Worm (Caenorhabditis elegans): ENCODE measurements around the gene T16A1.4.

T16A1.4 gene

ce11 chrII:2090605-2091004, 9.2 kb downstream of the T16A1.4 start, which contains the start of gene trpl-5:
TSS of gene trpl-5 (minus strand) at chrII:2090636.
- TF ChIP-seq T23F11.4 (GFP tag; optimal IDR thresholded peaks at IDR 0.05) (no peak), elt-2 (tag; optimal IDR thresholded peaks at IDR 0.05) (peak; percentile 80)

DNA sequence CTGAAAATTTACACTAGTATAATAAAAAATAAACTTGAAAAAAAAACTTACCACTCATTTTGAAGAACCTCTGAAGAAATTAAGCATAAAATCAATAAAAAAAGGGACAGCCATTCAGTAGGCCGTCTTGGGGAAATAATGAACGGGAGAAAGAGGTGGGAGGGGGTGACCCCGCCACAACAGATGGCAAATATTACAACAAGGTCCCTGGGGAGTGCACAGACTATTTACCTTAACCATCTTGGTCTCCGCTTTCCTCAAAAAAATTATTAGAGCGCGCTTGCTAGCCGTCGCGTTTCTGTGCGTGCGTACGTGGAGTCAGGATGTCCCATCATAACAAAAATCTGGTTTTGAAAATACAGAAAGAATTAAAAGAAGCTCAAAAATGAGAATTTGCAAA, 10.6 kb downstream of the T16A1.4 start, which contains the start of gene T16A1.10:
T16A1.10 (minus strand) TSS at position 123 of the 400 bp plus-strand sequence.
- no peak for TF ChIP-seq Y22D7AL.16 (tag; optimal IDR thresholded peaks at IDR 0.05)

- TF ChIP-seq pros-1 (tag; optimal IDR thresholded peaks at IDR 0.05): no peak
These were observed 12.1 kb downstream of the T16A1.4 start, which contains the start of gene fbxb-37 for ce11 chrII:2093456-2093926. TSS of gene fbxb-37 (minus strand) at chrII:2093876.

DNA sequence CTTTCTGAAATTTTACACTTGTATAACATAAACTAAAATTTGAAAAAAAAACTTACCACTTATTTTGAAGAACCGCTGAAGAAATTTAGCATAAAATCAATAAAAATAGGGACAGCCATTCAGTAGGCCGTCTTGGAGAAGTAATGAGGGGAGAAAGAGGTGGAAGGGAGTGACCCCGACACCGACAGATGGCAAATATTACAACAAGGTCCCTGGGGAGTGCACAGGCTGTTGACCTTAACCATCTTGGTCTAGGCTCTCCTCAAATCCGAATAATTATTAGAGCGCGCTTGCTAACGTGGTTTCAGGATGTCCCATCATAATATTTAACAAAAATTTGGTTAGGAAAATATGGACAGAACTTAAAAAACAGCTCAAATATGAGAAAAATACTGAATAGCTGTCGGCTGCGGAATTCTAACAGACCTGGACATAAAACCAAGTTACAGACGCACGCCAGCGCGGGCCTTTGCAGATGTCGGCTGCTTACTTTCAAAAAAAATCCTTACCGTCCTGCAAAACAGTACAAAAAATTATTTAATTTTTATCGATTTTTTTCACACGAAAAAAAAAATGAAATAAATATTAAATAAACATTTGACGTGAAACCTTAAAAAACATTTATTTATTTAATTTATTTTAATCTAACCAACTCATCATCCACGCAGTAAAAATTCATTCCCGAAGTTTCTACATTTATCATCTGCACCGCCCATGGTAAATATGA, 13.7 kb downstream of the T16A1.4 start, which contains the start of gene T16A1.2:
T16A1.2 (plus strand) TSS at position 677 of the 727 bp plus-strand sequence.
- TF ChIP-seq hlh-8 (tag; optimal IDR thresholded peaks at IDR 0.05) (no peak), ceh-19 (GFP tag; optimal IDR thresholded peaks at IDR 0.05) (no peak), unc-55 (GFP tag; optimal IDR thresholded peaks at IDR 0.05) (no peak), hlh-15 (tag; optimal IDR thresholded peaks at IDR 0.05) (no peak), hlh-13 (GFP tag; optimal IDR thresholded peaks at IDR 0.05) (no peak), nhr-11 (tag; optimal IDR thresholded peaks at IDR 0.05) (no peak), ttx-3 (tag; optimal IDR thresholded peaks at IDR 0.05) (no peak), npax-4 (tag; optimal IDR thresholded peaks at IDR 0.05) (no peak), ets-4 (tag; optimal IDR thresholded peaks at IDR 0.05) (no peak), C38D4.7 (GFP tag; optimal IDR thresholded peaks at IDR 0.05) (no peak), fax-1 (tag; optimal IDR thresholded peaks at IDR 0.05) (no peak), madf-2 (tag; optimal IDR thresholded peaks at IDR 0.05) (no peak), ceh-24 (tag; optimal IDR thresholded peaks at IDR 0.05) (no peak), pax-1 (tag; optimal IDR thresholded peaks at IDR 0.05) (no peak), lim-6 (tag; optimal IDR thresholded peaks at IDR 0.05) (no peak)

ce11 chrII:2099139-2099976, 18.0 kb downstream of the T16A1.4 start, which contains the start of gene math-42:
TSS of gene math-42 (plus strand) at chrII:2099926.
- peak; percentile 46 for TF ChIP-seq elt-2 (tag; optimal IDR thresholded peaks at IDR 0.05)
- TF ChIP-seq K09A11.1 (tag; optimal IDR thresholded peaks at IDR 0.05; ENCODE audit: insufficient read depth): no peak
- TF ChIP-seq hlh-15 (tag; optimal IDR thresholded peaks at IDR 0.05): no peak

ce11 chrII:2108295-2108694, 26.9 kb downstream of the T16A1.4 start, which contains the start of gene R52.4:
TSS of gene R52.4 (minus strand) at chrII:2108395.
- no peak for TF ChIP-seq fkh-6 (tag; optimal IDR thresholded peaks at IDR 0.05)
- no peak for TF ChIP-seq ceh-48 (tag; optimal IDR thresholded peaks at IDR 0.05)
- TF ChIP-seq ztf-16 (tag; optimal IDR thresholded peaks at IDR 0.05): no peak
- no peak for TF ChIP-seq ceh-19 (GFP tag; optimal IDR thresholded peaks at IDR 0.05)
- no peak for TF ChIP-seq eyg-1 (tag; optimal IDR thresholded peaks at IDR 0.05)
- TF ChIP-seq sox-4 (tag; optimal IDR thresholded peaks at IDR 0.05): no peak
- TF ChIP-seq ceh-30 (tag; optimal IDR thresholded peaks at IDR 0.05): no peak
- no peak for TF ChIP-seq K02D7.2 (tag; optimal IDR thresholded peaks at IDR 0.05)
- TF ChIP-seq syd-9 (tag; optimal IDR thresholded peaks at IDR 0.05): no peak
- TF ChIP-seq dmd-4 (tag; optimal IDR thresholded peaks at IDR 0.05; ENCODE audit: borderline replicate concordance): no peak
- no peak for TF ChIP-seq ceh-24 (tag; optimal IDR thresholded peaks at IDR 0.05)

Data from whole organism, late embryonic.